Worm (Caenorhabditis elegans) whole organism, young adult: ENCODE data around the gene gst-9.

Experiments
- B0035.1 ChIP-seq: sonication (generic microtip); optimal IDR thresholded peaks from 2 replicates; lab custom pipeline; 2016; ENCODE audit warnings: missing genetic modification characterization, mild to moderate bottlenecking, missing compliant biosample characterization, missing genotype, missing genetic modification reagents
- C06A6.2 ChIP-seq: fragments of 200-800 bp; sonication (Bioruptor generic); conservative IDR thresholded peaks from 2 replicates; pipeline ENCODE4 v1.3.6; 2022; ENCODE audit warnings: missing genetic modification characterization, missing compliant biosample characterization
- D2030.7 ChIP-seq: fragments of 200-800 bp; sonication (Bioruptor generic); IDR thresholded peaks from 2 replicates; pipeline ENCODE4 v1.3.6; 2022; ENCODE audit warnings: missing genetic modification reagents, missing genetic modification characterization, missing compliant biosample characterization
- F33H1.4 ChIP-seq: fragments of 200-800 bp; sonication (Bioruptor generic); IDR thresholded peaks from 2 replicates; pipeline ENCODE4 v1.3.6; 2022; ENCODE audit warnings: missing genetic modification reagents, missing genetic modification characterization, missing compliant biosample characterization
- F52B5.7 ChIP-seq: sonication (generic microtip); optimal IDR thresholded peaks from 2 replicates; lab custom pipeline; 2016; ENCODE audit warnings: mild to moderate bottlenecking, missing genetic modification characterization, missing compliant biosample characterization
- K12H6.12 ChIP-seq: fragments of 200-800 bp; sonication (Bioruptor generic); optimal IDR thresholded peaks from 2 replicates; lab custom pipeline; 2018; ENCODE audit warnings: mild to moderate bottlenecking, missing genetic modification characterization, missing compliant biosample characterization
- Y53F4B.3 ChIP-seq: fragments of 200-800 bp; sonication (Bioruptor generic); IDR thresholded peaks from 2 replicates; pipeline ENCODE4 v1.3.6; 2022; ENCODE audit warnings: missing genetic modification reagents, missing genetic modification characterization, missing compliant biosample characterization
- Y53G8AR.9 ChIP-seq: fragments of 200-800 bp; sonication (Bioruptor generic); conservative IDR thresholded peaks from 2 replicates; pipeline ENCODE4 v1.3.6; 2022; ENCODE audit warnings: missing genetic modification reagents, missing genetic modification characterization, missing compliant biosample characterization
- Y95B8A.8 ChIP-seq: fragments of 200-800 bp; sonication (Bioruptor generic); IDR thresholded peaks from 2 replicates; pipeline ENCODE4 v1.3.6; 2022; ENCODE audit warnings: missing genetic modification reagents, missing genetic modification characterization, missing compliant biosample characterization
- atf-7 ChIP-seq: sonication (generic microtip); optimal IDR thresholded peaks from 2 replicates; lab custom pipeline; 2017; ENCODE audit warnings: mild to moderate bottlenecking, missing genetic modification characterization, missing compliant biosample characterization
- attf-5 ChIP-seq: fragments of 200-800 bp; sonication (Bioruptor generic); optimal IDR thresholded peaks from 2 replicates; lab custom pipeline; 2018; ENCODE audit warnings: mild to moderate bottlenecking, missing genetic modification characterization, missing compliant biosample characterization
- attf-6 ChIP-seq: fragments of 200-800 bp; sonication (Bioruptor generic); IDR thresholded peaks from 2 replicates; pipeline ENCODE4 v1.3.6; 2022; ENCODE audit warnings: missing genetic modification reagents, missing genetic modification characterization, missing compliant biosample characterization
- cebp-1 ChIP-seq, 2 experiments: fragments of 200-800 bp in 1 of 2; sonication (Bioruptor generic) in 1 of 2; sonication (generic microtip) in 1 of 2; IDR thresholded peaks in 1 of 2; optimal IDR thresholded peaks in 1 of 2; 2 replicates each; pipeline versions ENCODE4 v1.3.6 to Lab custom; 2017 to 2022; ENCODE audit warnings: missing compliant biosample characterization in 2 of 2, missing genetic modification characterization in 2 of 2, mild to moderate bottlenecking in 1 of 2, missing genetic modification reagents in 1 of 2, moderate library complexity in 1 of 2
- ceh-100 ChIP-seq: fragments of 200-800 bp; sonication (Bioruptor generic); IDR thresholded peaks from 2 replicates; pipeline ENCODE4 v1.3.6; 2022; ENCODE audit warnings: missing genetic modification reagents, missing genetic modification characterization, missing compliant biosample characterization
- ceh-27 ChIP-seq: fragments of 200-800 bp; sonication (Bioruptor generic); optimal IDR thresholded peaks from 2 replicates; lab custom pipeline; 2018; ENCODE audit warnings: mild to moderate bottlenecking, missing genetic modification characterization, moderate library complexity, missing compliant biosample characterization
- ceh-79 ChIP-seq: sonication (generic microtip); optimal IDR thresholded peaks from 2 replicates; lab custom pipeline; 2017; ENCODE audit warnings: mild to moderate bottlenecking, missing genetic modification characterization, missing compliant biosample characterization
- ceh-91 ChIP-seq: fragments of 200-800 bp; sonication (Bioruptor generic); IDR thresholded peaks from 2 replicates; pipeline ENCODE4 v1.3.6; 2022; ENCODE audit warnings: missing genetic modification reagents, missing genetic modification characterization, missing compliant biosample characterization
- dox-1 ChIP-seq: fragments of 200-800 bp; sonication (Bioruptor generic); IDR thresholded peaks from 2 replicates; pipeline ENCODE4 v1.3.6; 2022; ENCODE audit warnings: missing genetic modification reagents, missing genetic modification characterization, missing compliant biosample characterization
- dpl-1 ChIP-seq: fragments of 150-350 bp; optimal IDR thresholded peaks from 2 replicates; lab custom pipeline; 2014; ENCODE audit warnings: missing biosample characterization, missing genetic modification reagents, missing genetic modification characterization
- efl-1 ChIP-seq: fragments of 150-350 bp; optimal IDR thresholded peaks from 2 replicates; lab custom pipeline; 2014; ENCODE audit warnings: missing biosample characterization, missing genetic modification reagents, missing genetic modification characterization
- egl-44 ChIP-seq: fragments of 200-800 bp; sonication (Bioruptor generic); IDR thresholded peaks from 2 replicates; pipeline ENCODE4 v1.3.6; 2022; ENCODE audit warnings: missing genetic modification reagents, missing genetic modification characterization, missing compliant biosample characterization
- hsf-1 ChIP-seq: fragments of 200-800 bp; sonication (Bioruptor generic); IDR thresholded peaks from 2 replicates; pipeline ENCODE4 v1.3.6; 2022; ENCODE audit warnings: missing genetic modification reagents, missing genetic modification characterization, missing compliant biosample characterization
- lin-26 ChIP-seq: fragments of 200-800 bp; sonication (Bioruptor generic); IDR thresholded peaks from 2 replicates; pipeline ENCODE4 v1.3.6; 2022; ENCODE audit warnings: missing genetic modification reagents, missing genetic modification characterization, missing compliant biosample characterization
- lin-40 ChIP-seq: sonication (generic microtip); optimal IDR thresholded peaks from 2 replicates; lab custom pipeline; 2016; ENCODE audit warnings: missing genetic modification characterization, mild to moderate bottlenecking, missing compliant biosample characterization, missing genotype, missing genetic modification reagents
- lin-54 ChIP-seq: fragments of 200-800 bp; sonication (Bioruptor generic); optimal IDR thresholded peaks from 2 replicates; lab custom pipeline; 2018; ENCODE audit warnings: mild to moderate bottlenecking, missing genetic modification characterization, missing compliant biosample characterization
- lsl-1 ChIP-seq: fragments of 200-800 bp; sonication (Bioruptor generic); optimal IDR thresholded peaks from 2 replicates; lab custom pipeline; 2018; ENCODE audit warnings: mild to moderate bottlenecking, missing genetic modification characterization, moderate library complexity, missing compliant biosample characterization
- madf-10 ChIP-seq: sonication (generic microtip); optimal IDR thresholded peaks from 2 replicates; lab custom pipeline; 2016; ENCODE audit warnings: mild to moderate bottlenecking, missing genetic modification characterization, missing compliant biosample characterization
- madf-6 ChIP-seq: fragments of 200-800 bp; sonication (Bioruptor generic); IDR thresholded peaks from 2 replicates; pipeline ENCODE4 v1.3.6; 2022; ENCODE audit warnings: missing genetic modification reagents, missing genetic modification characterization, missing compliant biosample characterization
- madf-8 ChIP-seq: fragments of 200-800 bp; sonication (Bioruptor generic); conservative IDR thresholded peaks from 2 replicates; pipeline ENCODE4 v1.3.6; 2022; ENCODE audit warnings: missing genetic modification reagents, missing genetic modification characterization, missing compliant biosample characterization
- mcd-1 ChIP-seq: fragments of 200-800 bp; sonication (Bioruptor generic); IDR thresholded peaks from 2 replicates; pipeline ENCODE4 v1.3.6; 2022; ENCODE audit warnings: missing genetic modification reagents, missing genetic modification characterization, missing compliant biosample characterization
- mel-28 ChIP-seq: sonication (generic microtip); optimal IDR thresholded peaks from 2 replicates; lab custom pipeline; 2016; ENCODE audit warnings: borderline replicate concordance, mild to moderate bottlenecking, missing genetic modification characterization, missing compliant biosample characterization
- mes-4 ChIP-seq: sonication (generic microtip); optimal IDR thresholded peaks from 2 replicates; lab custom pipeline; 2016; ENCODE audit warnings: missing genotype, missing genetic modification characterization, missing compliant biosample characterization
- nhr-179 ChIP-seq: sonication (generic microtip); optimal IDR thresholded peaks from 2 replicates; lab custom pipeline; 2016; ENCODE audit warnings: mild to moderate bottlenecking, missing genetic modification characterization, missing compliant biosample characterization
- nhr-80 ChIP-seq: sonication (generic microtip); optimal IDR thresholded peaks from 2 replicates; lab custom pipeline; 2016; ENCODE audit warnings: missing genetic modification characterization, missing compliant biosample characterization
- pha-4 ChIP-seq: fragments of 150-350 bp; sonication (generic microtip); optimal IDR thresholded peaks from 2 replicates; lab custom pipeline; 2014; ENCODE audit warnings: missing biosample characterization, missing genetic modification reagents, missing genetic modification characterization
- rpc-1 ChIP-seq, 2 experiments: fragments of 150-350 bp in 1 of 2; sonication (generic microtip) in 1 of 2; optimal IDR thresholded peaks; 2 replicates each; lab custom pipeline; 2014 to 2018; ENCODE audit warnings: missing biosample characterization in 1 of 2, missing genetic modification characterization in 1 of 2, missing genetic modification reagents in 1 of 2, missing genotype in 1 of 2
- snpc-1.3 ChIP-seq: sonication (generic microtip); optimal IDR thresholded peaks from 2 replicates; lab custom pipeline; 2017; ENCODE audit warnings: missing genetic modification characterization, mild to moderate bottlenecking, missing compliant biosample characterization, antibody characterized with exemption, moderate library complexity, missing genotype, missing genetic modification reagents; ENCODE audit not compliant: insufficient read depth
- xnd-1 ChIP-seq: sonication (generic microtip); optimal IDR thresholded peaks from 2 replicates; lab custom pipeline; 2016; ENCODE audit warnings: missing genotype, missing genetic modification reagents, missing genetic modification characterization, missing compliant biosample characterization

The gst-9 gene

DNA sequence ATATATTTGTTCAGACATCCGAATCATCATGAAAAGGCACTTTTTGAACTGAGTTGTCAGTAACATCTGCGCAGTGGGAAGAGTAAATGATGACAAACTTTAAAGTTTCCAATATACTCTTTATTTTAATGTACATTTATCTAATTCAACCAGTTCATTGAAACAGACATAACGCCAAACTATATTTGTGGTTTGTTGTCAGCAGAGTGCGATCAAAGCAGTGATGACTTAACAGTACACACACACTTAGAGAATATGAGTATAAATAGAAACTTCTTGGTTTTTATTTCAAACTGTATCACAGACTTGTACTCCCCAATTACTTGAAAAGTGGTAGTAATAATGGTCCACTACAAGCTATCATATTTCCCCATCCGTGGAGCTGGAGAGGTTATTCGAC, 8.0 kb upstream of the gst-9 start, which contains the start of gene gst-8:
Gene gst-8, plus strand, starts transcription at position 301 of the 400 bp plus-strand sequence.
- no peak for TF ChIP-seq B0035.1
- TF ChIP-seq C06A6.2 = no peak

- TF ChIP-seq nhr-179 (no peak), dpl-1 (GFP tag; lab: Kevin White, UChicago) (no peak), ceh-100 (no peak)
Measured at ce11 chrII:4884403-4884802, 7.0 kb upstream of the gst-9 start.

ce11 chrII:4885976-4886375, 5.4 kb upstream of the gst-9 start, which contains the start of gene R05F9.7:
R05F9.7 (plus strand) TSS chrII:4886276.
- TF ChIP-seq ceh-27 = no peak
- no peak for TF ChIP-seq Y95B8A.8
- no peak for TF ChIP-seq mel-28
- no peak for TF ChIP-seq K12H6.12 (tag; lab: Kevin White, UChicago)
- TF ChIP-seq F52B5.7 (tag; lab: Kevin White, UChicago) = no peak

ce11 chrII:4888527-4889487, 2.6 kb upstream of the gst-9 start, which contains the start of gene pgm-1:
pgm-1 (plus strand) TSS chrII:4889437.
- TF ChIP-seq attf-5 (peak; percentile 31), atf-7 (tag; lab: Kevin White, UChicago) (no peak), ceh-79 (tag; lab: Kevin White, UChicago) (no peak), nhr-80 (tag; lab: Kevin White, UChicago) (peak; percentile 15), pha-4 (tag; lab: Kevin White, UChicago) (no peak), mes-4 (tag; lab: Kevin White, UChicago) (no peak), lin-40 (tag; lab: Kevin White, UChicago) (peak; percentile 3), K12H6.12 (tag; lab: Kevin White, UChicago) (peak; percentile 14), lin-26 (GFP tag; lab: Robert Waterston, UW) (0 out of 2 replicates have a peak, but pooled peaks have one; percentile 24), madf-6 (GFP tag; lab: Robert Waterston, UW) (peak; percentile 90), madf-10 (no peak), ceh-91 (GFP tag; lab: Robert Waterston, UW) (peak; percentile 77), F33H1.4 (GFP tag; lab: Robert Waterston, UW) (peak; percentile 52; the same call in 1 of the 2 replicates), snpc-1.3 (peak; percentile 8), dpl-1 (GFP tag; lab: Kevin White, UChicago) (peak; percentile 19), mcd-1 (GFP tag; lab: Robert Waterston, UW) (0 out of 2 replicates have a peak, but pooled peaks have one; percentile 13), hsf-1 (GFP tag; lab: Robert Waterston, UW) (peak; percentile 86), madf-8 (GFP tag; lab: Robert Waterston, UW) (peak; percentile 74), D2030.7 (GFP tag; lab: Robert Waterston, UW) (0 out of 2 replicates have a peak, but pooled peaks have one; percentile 12), lsl-1 (GFP tag; lab: Kevin White, UChicago) (peak; percentile 94), Y53F4B.3 (GFP tag; lab: Robert Waterston, UW) (no peak), egl-44 (GFP tag; lab: Robert Waterston, UW) (no peak), lin-54 (GFP tag; lab: Kevin White, UChicago) (no peak), rpc-1 (optimal IDR thresholded peaks at IDR 0.05; lab: Kevin White, UChicago) (no peak), rpc-1 (tag; optimal IDR thresholded peaks at IDR 0.05; lab: Kevin White, UChicago) (no peak), efl-1 (GFP tag; lab: Kevin White, UChicago) (peak; percentile 74), ceh-100 (no peak), cebp-1 (GFP tag; IDR thresholded peaks at IDR 0.05; lab: Robert Waterston, UW) (no peak), cebp-1 (tag; optimal IDR thresholded peaks at IDR 0.05; lab: Kevin White, UChicago) (peak; percentile 24), attf-6 (no peak), Y53G8AR.9 (GFP tag; lab: Robert Waterston, UW) (no peak), xnd-1 (tag; lab: Kevin White, UChicago) (peak; percentile 73), dox-1 (GFP tag; lab: Robert Waterston, UW) (peak; percentile 25; the same call in 1 of the 2 replicates)
